Fruit fly (Drosophila melanogaster) S2 (cell line): ENCODE results near the gene raptor.

Experiments
- CG8478 ChIP-seq: fragments of >200 bp; optimal IDR thresholded peaks from 2 replicates; lab custom pipeline; 2018
- CTCF ChIP-seq, 2 experiments: fragments of >200 bp; optimal IDR thresholded peaks; 2 replicates each; lab custom pipeline; 2018

The raptor gene

dm6 chrX:6089679-6090460 is at the start of gene raptor:
raptor (minus strand) TSS chrX:6090201.
- TF ChIP-seq CTCF (optimal IDR thresholded peaks at IDR 0.05; lab: Kevin White, UChicago) = no peak
- no peak for TF ChIP-seq CG8478 (lab: Kevin White, UChicago)

dm6 chrX:6109872-6110271 is 19.9 kb upstream of the raptor start:
- TF ChIP-seq CTCF (optimal IDR thresholded peaks at IDR 0.05; lab: Kevin White, UChicago) = peak; percentile 94 to 96
- TF ChIP-seq CG8478 (lab: Kevin White, UChicago) = no peak

- TF ChIP-seq CG8478 (lab: Kevin White, UChicago) = no peak
- peak in 1 of 2 experiments; percentile 54 for TF ChIP-seq CTCF (optimal IDR thresholded peaks at IDR 0.05; lab: Kevin White, UChicago)
These were observed 14.7 kb upstream of the raptor start for dm6 chrX:6104724-6105123.

- TF ChIP-seq CG8478 (lab: Kevin White, UChicago) (no peak), CTCF (optimal IDR thresholded peaks at IDR 0.05; lab: Kevin White, UChicago) (no peak)
These were observed 7.6 kb upstream of the raptor start for dm6 chrX:6097578-6097977.

dm6 chrX:6094599-6094998 is 4.6 kb upstream of the raptor start:
- no peak for TF ChIP-seq CG8478 (lab: Kevin White, UChicago)
- TF ChIP-seq CTCF (optimal IDR thresholded peaks at IDR 0.05; lab: Kevin White, UChicago) = no peak

dm6 chrX:6094078-6094477 is 4.1 kb upstream of the raptor start:
- TF ChIP-seq CG8478 (lab: Kevin White, UChicago) (no peak), CTCF (optimal IDR thresholded peaks at IDR 0.05; lab: Kevin White, UChicago) (no peak)

dm6 chrX:6092235-6092634 is 2.2 kb upstream of the raptor start:
- TF ChIP-seq CG8478 (lab: Kevin White, UChicago) (no peak), CTCF (optimal IDR thresholded peaks at IDR 0.05; lab: Kevin White, UChicago) (no peak)

- no peak for TF ChIP-seq CTCF (optimal IDR thresholded peaks at IDR 0.05; lab: Kevin White, UChicago)
- no peak for TF ChIP-seq CG8478 (lab: Kevin White, UChicago)
These were observed 1.0 kb upstream of the raptor start, which contains the start of the genes Nep1 and Mipp2 for dm6 chrX:6090809-6091667. Nep1 (plus strand) TSS chrX:6091205. Mipp2 (minus strand) TSS chrX:6091471.

- TF ChIP-seq CTCF (optimal IDR thresholded peaks at IDR 0.05; lab: Kevin White, UChicago) (no peak), CG8478 (lab: Kevin White, UChicago) (no peak)
These were observed 8.7 kb downstream of the raptor start, which contains the start of gene CG4660 for dm6 chrX:6081296-6081695. CG4660 (minus strand) TSS chrX:6081372.

- TF ChIP-seq CG8478 (lab: Kevin White, UChicago) = no peak
- TF ChIP-seq CTCF (optimal IDR thresholded peaks at IDR 0.05; lab: Kevin White, UChicago) = no peak
These were observed 12.3 kb downstream of the raptor start, which contains the start of gene CG4666 for dm6 chrX:6077686-6078085. CG4666 (minus strand) TSS chrX:6077786.

dm6 chrX:6077043-6077547 is 12.9 kb downstream of the raptor start:
- TF ChIP-seq CTCF (optimal IDR thresholded peaks at IDR 0.05; lab: Kevin White, UChicago) (no peak), CG8478 (lab: Kevin White, UChicago) (no peak)

dm6 chrX:6075586-6075985 is 14.4 kb downstream of the raptor start:
- TF ChIP-seq CG8478 (lab: Kevin White, UChicago) = no peak
- no peak for TF ChIP-seq CTCF (optimal IDR thresholded peaks at IDR 0.05; lab: Kevin White, UChicago)

dm6 chrX:6074845-6075244 is 15.2 kb downstream of the raptor start, which contains the start of gene Tsp5D:
Tsp5D (minus strand) TSS chrX:6074857.
- TF ChIP-seq CTCF (optimal IDR thresholded peaks at IDR 0.05; lab: Kevin White, UChicago) (no peak), CG8478 (lab: Kevin White, UChicago) (no peak)

dm6 chrX:6068714-6069113 is 21.3 kb downstream of the raptor start:
- no peak for TF ChIP-seq CG8478 (lab: Kevin White, UChicago)
- TF ChIP-seq CTCF (optimal IDR thresholded peaks at IDR 0.05; lab: Kevin White, UChicago) = no peak
